Fruit fly (Drosophila melanogaster) whole organism, embryonic: ENCODE measurements around the gene CG32271.

Source experiments
- Bteb2 ChIP-seq: fragments of 200-800 bp; sonication (Bioruptor generic); optimal IDR thresholded peaks from 2 replicates; lab custom pipeline; 2016; ENCODE audit warnings: missing biosample characterization, missing genetic modification characterization
- CG11560 ChIP-seq: fragments of 200-800 bp; sonication (Bioruptor generic); IDR thresholded peaks from 3 replicates; pipeline ENCODE4 v1.3.6; 2022; ENCODE audit warnings: missing biosample characterization, missing genetic modification characterization
- CG11723 ChIP-seq: fragments of 200-800 bp; sonication (Bioruptor generic); optimal IDR thresholded peaks from 2 replicates; lab custom pipeline; 2017; ENCODE audit warnings: missing biosample characterization, mild to moderate bottlenecking, missing genetic modification characterization
- CG12071 ChIP-seq: fragments of 200-800 bp; sonication (Bioruptor generic); optimal IDR thresholded peaks from 3 replicates; lab custom pipeline; 2018; ENCODE audit warnings: missing biosample characterization, mild to moderate bottlenecking, missing genetic modification characterization
- CG12155 ChIP-seq: fragments of 200-800 bp; sonication (Bioruptor generic); optimal IDR thresholded peaks from 3 replicates; lab custom pipeline; 2016; ENCODE audit warnings: missing biosample characterization, missing genetic modification characterization
- CG13123 ChIP-seq: fragments of 200-800 bp; sonication (Bioruptor generic); optimal IDR thresholded peaks from 2 replicates; lab custom pipeline; 2016; ENCODE audit warnings: missing biosample characterization, missing genetic modification characterization
- CG13287 ChIP-seq: fragments of 200-800 bp; sonication (Bioruptor generic); IDR thresholded peaks from 2 replicates; pipeline ENCODE4 v1.3.6; 2022; ENCODE audit warnings: missing biosample characterization, missing genetic modification characterization; ENCODE audit not compliant: partially characterized antibody
- CG13624 ChIP-seq: fragments of 200-800 bp; sonication (Bioruptor generic); optimal IDR thresholded peaks from 2 replicates; lab custom pipeline; 2016; ENCODE audit warnings: missing biosample characterization, missing genetic modification characterization
- CG14014 ChIP-seq: fragments of 200-800 bp; sonication (Bioruptor generic); IDR thresholded peaks from 2 replicates; pipeline ENCODE4 v1.3.6; 2022; ENCODE audit warnings: missing biosample characterization, missing genetic modification characterization
- CG14965 ChIP-seq: fragments of 200-800 bp; sonication (Bioruptor generic); optimal IDR thresholded peaks from 2 replicates; lab custom pipeline; 2016; ENCODE audit warnings: missing biosample characterization, missing genetic modification characterization, borderline replicate concordance
- CG17186 ChIP-seq: fragments of 200-800 bp; sonication (Bioruptor generic); optimal IDR thresholded peaks from 3 replicates; lab custom pipeline; 2017; ENCODE audit warnings: missing biosample characterization, missing genetic modification reagents, missing genetic modification characterization
- CG17361 ChIP-seq: fragments of 200-800 bp; sonication (Bioruptor generic); IDR thresholded peaks from 3 replicates; pipeline ENCODE4 v1.3.6; 2022; ENCODE audit warnings: missing biosample characterization, missing genetic modification characterization
- CG17568 ChIP-seq: fragments of 200-800 bp; sonication (Bioruptor generic); optimal IDR thresholded peaks from 2 replicates; lab custom pipeline; 2018; ENCODE audit warnings: missing biosample characterization, mild to moderate bottlenecking, missing genetic modification characterization, moderate library complexity
- CG18011 ChIP-seq: fragments of 200-800 bp; sonication (Bioruptor generic); optimal IDR thresholded peaks from 2 replicates; lab custom pipeline; 2017; ENCODE audit warnings: missing biosample characterization, missing genetic modification characterization, mild to moderate bottlenecking, moderate library complexity, missing genotype
- CG32532 ChIP-seq: fragments of 200-800 bp; sonication (Bioruptor generic); IDR thresholded peaks from 2 replicates; pipeline ENCODE4 v1.3.6; 2022; ENCODE audit warnings: missing biosample characterization, missing genetic modification characterization
- CG3281 ChIP-seq: fragments of 200-800 bp; sonication (Bioruptor generic); optimal IDR thresholded peaks from 3 replicates; lab custom pipeline; 2017; ENCODE audit warnings: missing biosample characterization, mild to moderate bottlenecking, missing genetic modification characterization
- CG4424 ChIP-seq: fragments of 200-800 bp; sonication (Bioruptor generic); optimal IDR thresholded peaks from 3 replicates; lab custom pipeline; 2016; ENCODE audit warnings: missing biosample characterization, missing genetic modification characterization
- CG4820 ChIP-seq: fragments of 200-800 bp; sonication (Bioruptor generic); optimal IDR thresholded peaks from 3 replicates; lab custom pipeline; 2016; ENCODE audit warnings: missing biosample characterization, missing genetic modification characterization
- CG6175 ChIP-seq: fragments of 200-800 bp; sonication (Bioruptor generic); IDR thresholded peaks from 3 replicates; pipeline ENCODE4 v1.3.6; 2022; ENCODE audit warnings: missing biosample characterization, missing genetic modification characterization
- CG6654 ChIP-seq: fragments of 200-800 bp; sonication (Bioruptor generic); optimal IDR thresholded peaks from 2 replicates; lab custom pipeline; 2017; ENCODE audit warnings: missing biosample characterization, mild to moderate bottlenecking, missing genetic modification characterization
- CG6765 ChIP-seq: fragments of 200-800 bp; sonication (Bioruptor generic); optimal IDR thresholded peaks from 3 replicates; lab custom pipeline; 2017; ENCODE audit warnings: missing biosample characterization, mild to moderate bottlenecking, missing genetic modification characterization
- CG8089 ChIP-seq: fragments of 200-800 bp; sonication (Bioruptor generic); optimal IDR thresholded peaks from 3 replicates; lab custom pipeline; 2016; ENCODE audit warnings: missing biosample characterization, missing genetic modification characterization
- CG9797 ChIP-seq: fragments of 200-800 bp; sonication (Bioruptor generic); optimal IDR thresholded peaks from 3 replicates; lab custom pipeline; 2018; ENCODE audit warnings: missing biosample characterization, mild to moderate bottlenecking, missing genetic modification characterization
- CG9932 ChIP-seq: fragments of 200-800 bp; sonication (Bioruptor generic); IDR thresholded peaks from 2 replicates; pipeline ENCODE4 v1.3.6; 2022; ENCODE audit warnings: missing biosample characterization, missing genetic modification characterization
- Deaf1 ChIP-seq: fragments of 200-800 bp; optimal IDR thresholded peaks from 3 replicates; lab custom pipeline; 2019; ENCODE audit warnings: missing biosample characterization, mild to moderate bottlenecking, missing genetic modification characterization, moderate library complexity
- Doc3 ChIP-seq: fragments of 200-800 bp; sonication (Bioruptor generic); IDR thresholded peaks from 3 replicates; pipeline ENCODE4 v1.3.6; 2022; ENCODE audit warnings: missing biosample characterization, missing genetic modification characterization; ENCODE audit not compliant: partially characterized antibody
- Eip74EF ChIP-seq, 2 experiments: fragments of 200-800 bp in 1 of 2; fragments of >200 bp in 1 of 2; sonication (Bioruptor generic) in 1 of 2; optimal IDR thresholded peaks; 2 replicates each; lab custom pipeline; 2017 to 2019; ENCODE audit warnings: missing biosample characterization in 2 of 2, missing genetic modification characterization in 2 of 2, mild to moderate bottlenecking in 1 of 2, moderate library complexity in 1 of 2
- Ets65A ChIP-seq: fragments of 200-800 bp; sonication (Bioruptor generic); peaks from one replicate; lab custom pipeline; 2016; ENCODE audit warnings: missing biosample characterization, missing genetic modification characterization
- Hr3 ChIP-seq: fragments of 200-800 bp; sonication (Bioruptor generic); optimal IDR thresholded peaks from 3 replicates; lab custom pipeline; 2016; ENCODE audit warnings: missing biosample characterization, missing genetic modification characterization
- MESR4 ChIP-seq: fragments of 200-800 bp; sonication (Bioruptor generic); optimal IDR thresholded peaks from 2 replicates; lab custom pipeline; 2018; ENCODE audit warnings: missing biosample characterization, mild to moderate bottlenecking, missing genetic modification characterization, moderate library complexity
- Mad ChIP-seq: fragments of 200-800 bp; sonication (Bioruptor generic); optimal IDR thresholded peaks from 2 replicates; lab custom pipeline; 2016; ENCODE audit warnings: missing biosample characterization, missing genetic modification characterization
- Mrtf ChIP-seq: fragments of 200-800 bp; sonication (Bioruptor generic); IDR thresholded peaks from 3 replicates; pipeline ENCODE4 v1.3.6; 2022; ENCODE audit warnings: missing biosample characterization, missing genetic modification characterization
- NC2β ChIP-seq: fragments of 200-800 bp; sonication (Bioruptor generic); optimal IDR thresholded peaks from 2 replicates; lab custom pipeline; 2016; ENCODE audit warnings: missing biosample characterization, missing genetic modification characterization
- Stat92E ChIP-seq, 3 experiments: fragments of >200 bp in 2 of 3; fragments of 200-800 bp in 1 of 3; sonication (Bioruptor generic) in 1 of 3; optimal IDR thresholded peaks; 2 replicates each; lab custom pipeline; 2017 to 2019; ENCODE audit warnings: missing biosample characterization in 3 of 3, missing genetic modification characterization in 3 of 3, mild to moderate bottlenecking in 1 of 3, moderate library complexity in 1 of 3
- Xbp1 ChIP-seq: fragments of 200-800 bp; sonication (Bioruptor generic); optimal IDR thresholded peaks from 3 replicates; lab custom pipeline; 2016; ENCODE audit warnings: missing biosample characterization, mild to moderate bottlenecking, missing genetic modification characterization
- YL-1 ChIP-seq: fragments of 200-800 bp; sonication (Bioruptor generic); optimal IDR thresholded peaks from 3 replicates; lab custom pipeline; 2017; ENCODE audit warnings: missing biosample characterization, mild to moderate bottlenecking, missing genetic modification characterization
- br ChIP-seq: fragments of >200 bp; optimal IDR thresholded peaks from 2 replicates; lab custom pipeline; 2017
- bsh ChIP-seq, 2 experiments: fragments of 200-800 bp; sonication (Bioruptor generic); optimal IDR thresholded peaks; 2 replicates each; lab custom pipeline; 2017 to 2018; ENCODE audit warnings: mild to moderate bottlenecking in 2 of 2, missing biosample characterization in 2 of 2, missing genetic modification characterization in 2 of 2, moderate library complexity in 1 of 2
- btn ChIP-seq: fragments of 200-800 bp; sonication (Bioruptor generic); optimal IDR thresholded peaks from 2 replicates; lab custom pipeline; 2016; ENCODE audit warnings: missing biosample characterization, missing genetic modification characterization
- dan ChIP-seq: fragments of 200-800 bp; sonication (Bioruptor generic); IDR thresholded peaks from 2 replicates; pipeline ENCODE4 v1.3.6; 2022; ENCODE audit warnings: missing biosample characterization, missing genetic modification characterization
- gce ChIP-seq: fragments of 200-800 bp; sonication (Bioruptor generic); IDR thresholded peaks from 3 replicates; pipeline ENCODE4 v1.3.6; 2022; ENCODE audit warnings: missing biosample characterization, missing genetic modification characterization
- gem ChIP-seq: fragments of 200-800 bp; sonication (Bioruptor generic); optimal IDR thresholded peaks from 2 replicates; lab custom pipeline; 2019; ENCODE audit warnings: missing biosample characterization, mild to moderate bottlenecking, missing genetic modification characterization, moderate library complexity
- grau ChIP-seq: fragments of 200-800 bp; optimal IDR thresholded peaks from 3 replicates; lab custom pipeline; 2019; ENCODE audit warnings: missing biosample characterization, mild to moderate bottlenecking, missing genetic modification characterization, moderate library complexity
- gro ChIP-seq: fragments of 200-800 bp; sonication (Bioruptor generic); optimal IDR thresholded peaks from 2 replicates; lab custom pipeline; 2016; ENCODE audit warnings: missing biosample characterization, missing genetic modification characterization
- jigr1 ChIP-seq: fragments of 200-800 bp; sonication (Bioruptor generic); IDR thresholded peaks from 3 replicates; pipeline ENCODE4 v1.3.6; 2022; ENCODE audit warnings: missing biosample characterization, missing genetic modification characterization
- mam ChIP-seq: fragments of 200-800 bp; sonication (Bioruptor generic); optimal IDR thresholded peaks from 3 replicates; lab custom pipeline; 2016; ENCODE audit warnings: missing biosample characterization, missing genetic modification characterization
- sd ChIP-seq: fragments of 200-800 bp; sonication (Bioruptor generic); optimal IDR thresholded peaks from 3 replicates; lab custom pipeline; 2018; ENCODE audit warnings: missing biosample characterization, mild to moderate bottlenecking, missing genetic modification characterization, moderate library complexity
- slp2 ChIP-seq: fragments of 200-800 bp; sonication (Bioruptor generic); optimal IDR thresholded peaks from 2 replicates; lab custom pipeline; 2016; ENCODE audit warnings: missing biosample characterization, missing genetic modification characterization
- sna ChIP-seq: fragments of 200-800 bp; sonication (Bioruptor generic); IDR thresholded peaks from 2 replicates; pipeline ENCODE4 v1.3.6; 2022; ENCODE audit warnings: missing biosample characterization, missing genetic modification characterization; ENCODE audit not compliant: partially characterized antibody
- vfl ChIP-seq: fragments of 200-800 bp; sonication (Bioruptor generic); optimal IDR thresholded peaks from 2 replicates; lab custom pipeline; 2016; ENCODE audit warnings: missing biosample characterization, missing genetic modification characterization
- zf30C ChIP-seq: fragments of 200-800 bp; sonication (Bioruptor generic); optimal IDR thresholded peaks from 3 replicates; lab custom pipeline; 2018; ENCODE audit warnings: missing biosample characterization, mild to moderate bottlenecking, missing genetic modification characterization

CG32271 gene

dm6 chr3L:3164951-3165350 is 38.0 kb downstream of the CG32271 start, which contains the start of gene CG32280 (continued):
- no peak for TF ChIP-seq vfl (GFP tag; lab: Kevin White, UChicago)
- TF ChIP-seq zf30C: peak; percentile 85
- peak in 1 of 3 experiments; percentile 61 for TF ChIP-seq Stat92E (GFP tag; optimal IDR thresholded peaks at IDR 0.05; lab: Kevin White, UChicago)
- TF ChIP-seq CG14965: no peak
- TF ChIP-seq CG17361 (GFP tag; lab: Robert Waterston, UW): 0 out of 3 replicates have a peak, but pooled peaks have one; percentile 12
- no peak for TF ChIP-seq Deaf1 (tag; lab: Kevin White, UChicago)
- peak; percentile 16; the same call in 1 of the 2 replicates for TF ChIP-seq CG14014 (GFP tag; lab: Robert Waterston, UW)
- TF ChIP-seq Mad: peak; percentile 10
- TF ChIP-seq CG12071 (GFP tag; lab: Kevin White, UChicago): no peak
- peak; percentile 61 for TF ChIP-seq gro
- no peak for TF ChIP-seq CG6175 (GFP tag; lab: Robert Waterston, UW)
- TF ChIP-seq Mrtf (GFP tag; lab: Robert Waterston, UW): no peak
- no peak for TF ChIP-seq gce (GFP tag; lab: Robert Waterston, UW)
- no peak for TF ChIP-seq CG11560 (tag; lab: Robert Waterston, UW)
- no peak for TF ChIP-seq gem (tag; lab: Kevin White, UChicago)
- no peak for TF ChIP-seq CG8089 (GFP tag; lab: Kevin White, UChicago)
- no peak for TF ChIP-seq CG4820 (GFP tag; lab: Kevin White, UChicago)
- peak; percentile 33 for TF ChIP-seq NC2β (GFP tag; lab: Kevin White, UChicago)
- no peak for TF ChIP-seq CG17568 (GFP tag; lab: Kevin White, UChicago)
- TF ChIP-seq sna (GFP tag; lab: Robert Waterston, UW): peak; percentile 81
- peak; percentile 74 for TF ChIP-seq Doc3 (GFP tag; lab: Robert Waterston, UW)
- TF ChIP-seq Bteb2 (GFP tag; lab: Kevin White, UChicago): peak; percentile 5
- no peak for TF ChIP-seq Hr3 (GFP tag; lab: Kevin White, UChicago)
- no peak for TF ChIP-seq Ets65A
- no peak for TF ChIP-seq Eip74EF (GFP tag; optimal IDR thresholded peaks at IDR 0.05; lab: Kevin White, UChicago)
- no peak for TF ChIP-seq jigr1
- TF ChIP-seq CG32532: peak; percentile 32; the same call in 1 of the 2 replicates
- TF ChIP-seq slp2: peak; percentile 24
- no peak for TF ChIP-seq br (lab: Kevin White, UChicago)
- peak; percentile 4 for TF ChIP-seq CG17186
- peak; percentile 46 for TF ChIP-seq CG12155 (GFP tag; lab: Kevin White, UChicago)
- TF ChIP-seq CG18011 (GFP tag; lab: Kevin White, UChicago): no peak
- peak; percentile 63 for TF ChIP-seq CG9932 (GFP tag; lab: Robert Waterston, UW)
- no peak for TF ChIP-seq CG13123
- no peak for TF ChIP-seq bsh (GFP tag; optimal IDR thresholded peaks at IDR 0.05; lab: Kevin White, UChicago)
- TF ChIP-seq YL-1: peak; percentile 24
- peak; percentile 13 for TF ChIP-seq Xbp1 (GFP tag; lab: Kevin White, UChicago)
- TF ChIP-seq CG13624: peak; percentile 24
- TF ChIP-seq CG3281 (GFP tag; lab: Kevin White, UChicago): peak; percentile 24
- TF ChIP-seq grau (tag; lab: Kevin White, UChicago): peak; percentile 30
- TF ChIP-seq MESR4: peak; percentile 84
- no peak for TF ChIP-seq CG6654 (GFP tag; lab: Kevin White, UChicago)
- peak; percentile 77 for TF ChIP-seq CG9797
- peak; percentile 20 for TF ChIP-seq CG6765 (GFP tag; lab: Kevin White, UChicago)
- peak; percentile 82 for TF ChIP-seq sd (tag; lab: Kevin White, UChicago)
- no peak for TF ChIP-seq dan (GFP tag; lab: Robert Waterston, UW)
- TF ChIP-seq CG4424 (GFP tag; lab: Kevin White, UChicago): peak; percentile 6
- TF ChIP-seq mam: peak; percentile 48
- no peak for TF ChIP-seq btn (GFP tag; lab: Kevin White, UChicago)
- TF ChIP-seq CG11723 (GFP tag; lab: Kevin White, UChicago): no peak
- peak; percentile 91 for TF ChIP-seq CG13287 (GFP tag; lab: Robert Waterston, UW)
